Fruit fly (Drosophila melanogaster) whole organism, embryonic: ENCODE results near the gene CG13455.

Source experiments
- Bgb ChIP-seq: fragments of 200-800 bp; sonication (Bioruptor generic); IDR thresholded peaks from 2 replicates; pipeline ENCODE4 v1.3.6; 2022; ENCODE audit warnings: missing biosample characterization, missing genetic modification characterization; ENCODE audit not compliant: partially characterized antibody
- Blimp-1 ChIP-seq: fragments of 200-800 bp; sonication (Bioruptor generic); optimal IDR thresholded peaks from 3 replicates; lab custom pipeline; 2018; ENCODE audit warnings: missing biosample characterization, missing genetic modification characterization, mild to moderate bottlenecking, moderate library complexity, missing genetic modification reagents
- CG10565 ChIP-seq: fragments of 200-800 bp; sonication (Bioruptor generic); optimal IDR thresholded peaks from 3 replicates; lab custom pipeline; 2016; ENCODE audit warnings: missing biosample characterization, mild to moderate bottlenecking, missing genetic modification characterization
- CG10654 ChIP-seq: fragments of 200-800 bp; sonication (Bioruptor generic); optimal IDR thresholded peaks from 2 replicates; lab custom pipeline; 2016; ENCODE audit warnings: missing biosample characterization, missing genetic modification characterization
- CG10979 ChIP-seq: fragments of 200-800 bp; sonication (Bioruptor generic); optimal IDR thresholded peaks from 2 replicates; lab custom pipeline; 2018; ENCODE audit warnings: missing biosample characterization, mild to moderate bottlenecking, missing genetic modification characterization, moderate library complexity
- CG11560 ChIP-seq: fragments of 200-800 bp; sonication (Bioruptor generic); IDR thresholded peaks from 3 replicates; pipeline ENCODE4 v1.3.6; 2022; ENCODE audit warnings: missing biosample characterization, missing genetic modification characterization
- CG12299 ChIP-seq: fragments of 200-800 bp; sonication (Bioruptor generic); optimal IDR thresholded peaks from 2 replicates; lab custom pipeline; 2018; ENCODE audit warnings: missing biosample characterization, mild to moderate bottlenecking, missing genetic modification characterization
- CG12769 ChIP-seq: fragments of 200-800 bp; sonication (Bioruptor generic); optimal IDR thresholded peaks from 2 replicates; lab custom pipeline; 2019; ENCODE audit warnings: missing biosample characterization, mild to moderate bottlenecking, missing genetic modification characterization, moderate library complexity
- CG13894 ChIP-seq: fragments of 200-800 bp; sonication (Bioruptor generic); optimal IDR thresholded peaks from 3 replicates; lab custom pipeline; 2018; ENCODE audit warnings: missing biosample characterization, mild to moderate bottlenecking, missing genetic modification characterization, moderate library complexity
- CG15514 ChIP-seq: fragments of 200-800 bp; sonication (Bioruptor generic); optimal IDR thresholded peaks from 3 replicates; lab custom pipeline; 2017; ENCODE audit warnings: missing biosample characterization, missing genetic modification characterization, mild to moderate bottlenecking, moderate library complexity, missing genetic modification reagents
- CG16779 ChIP-seq: fragments of 200-800 bp; sonication (Bioruptor generic); IDR thresholded peaks from 2 replicates; pipeline ENCODE4 v1.3.6; 2022; ENCODE audit warnings: missing biosample characterization, missing genetic modification characterization
- CG17612 ChIP-seq: fragments of 200-800 bp; sonication (Bioruptor generic); IDR thresholded peaks from 2 replicates; pipeline ENCODE4 v1.3.6; 2022; ENCODE audit warnings: missing biosample characterization, missing genetic modification characterization
- CG18764 ChIP-seq: fragments of 200-800 bp; sonication (Bioruptor generic); optimal IDR thresholded peaks from 3 replicates; lab custom pipeline; 2016; ENCODE audit warnings: missing biosample characterization, missing genetic modification characterization
- CG2116 ChIP-seq: fragments of 200-800 bp; sonication (Bioruptor generic); optimal IDR thresholded peaks from 3 replicates; lab custom pipeline; 2018; ENCODE audit warnings: missing biosample characterization, mild to moderate bottlenecking, missing genetic modification characterization
- CG2202 ChIP-seq: fragments of 200-800 bp; sonication (Bioruptor generic); optimal IDR thresholded peaks from 2 replicates; lab custom pipeline; 2018; ENCODE audit warnings: missing biosample characterization, mild to moderate bottlenecking, missing genetic modification characterization
- CG34224 ChIP-seq: fragments of 200-800 bp; sonication (Bioruptor generic); IDR thresholded peaks from 3 replicates; pipeline ENCODE4 v1.3.6; 2022; ENCODE audit warnings: missing biosample characterization, missing genetic modification characterization; ENCODE audit not compliant: partially characterized antibody
- CG43689 ChIP-seq: fragments of 200-800 bp; sonication (Bioruptor generic); IDR thresholded peaks from 2 replicates; pipeline ENCODE4 v1.3.6; 2022; ENCODE audit warnings: missing biosample characterization, missing genetic modification characterization
- CG6765 ChIP-seq: fragments of 200-800 bp; sonication (Bioruptor generic); optimal IDR thresholded peaks from 3 replicates; lab custom pipeline; 2017; ENCODE audit warnings: missing biosample characterization, mild to moderate bottlenecking, missing genetic modification characterization
- CG7745 ChIP-seq: fragments of 200-800 bp; sonication (Bioruptor generic); optimal IDR thresholded peaks from 2 replicates; lab custom pipeline; 2018; ENCODE audit warnings: missing biosample characterization, mild to moderate bottlenecking, missing genetic modification characterization, moderate library complexity
- CG8281 ChIP-seq: fragments of 200-800 bp; sonication (Bioruptor generic); optimal IDR thresholded peaks from 2 replicates; lab custom pipeline; 2018; ENCODE audit warnings: missing biosample characterization, mild to moderate bottlenecking, missing genetic modification characterization, moderate library complexity
- CG8290 ChIP-seq, 3 experiments: fragments of 200-800 bp; sonication (Bioruptor generic); optimal IDR thresholded peaks; 2 replicates each; lab custom pipeline; 2016 to 2019; ENCODE audit warnings: missing biosample characterization in 3 of 3, missing genetic modification characterization in 3 of 3, mild to moderate bottlenecking in 2 of 3, moderate library complexity in 1 of 3
- CG8359 ChIP-seq: fragments of 200-800 bp; sonication (Bioruptor generic); optimal IDR thresholded peaks from 2 replicates; lab custom pipeline; 2017; ENCODE audit warnings: missing biosample characterization, mild to moderate bottlenecking, missing genetic modification characterization, borderline replicate concordance
- CG8478 ChIP-seq: fragments of >200 bp; optimal IDR thresholded peaks from 2 replicates; lab custom pipeline; 2018
- CrebB ChIP-seq: fragments of 200-800 bp; sonication (Bioruptor generic); optimal IDR thresholded peaks from 3 replicates; lab custom pipeline; 2018; ENCODE audit warnings: missing biosample characterization, mild to moderate bottlenecking, missing genetic modification characterization
- Gug ChIP-seq: fragments of 200-800 bp; sonication (Bioruptor generic); IDR thresholded peaks from 4 replicates; pipeline ENCODE4 v1.3.6; 2022; ENCODE audit warnings: missing biosample characterization, missing genetic modification characterization
- Hand ChIP-seq: fragments of 200-800 bp; sonication (Bioruptor generic); optimal IDR thresholded peaks from 2 replicates; lab custom pipeline; 2017; ENCODE audit warnings: mild to moderate bottlenecking, missing biosample characterization, missing genetic modification reagents, missing genetic modification characterization
- Meics ChIP-seq: fragments of 200-800 bp; sonication (Bioruptor generic); optimal IDR thresholded peaks from 2 replicates; lab custom pipeline; 2017; ENCODE audit warnings: missing biosample characterization, mild to moderate bottlenecking, missing genetic modification characterization
- NC2β ChIP-seq: fragments of 200-800 bp; sonication (Bioruptor generic); optimal IDR thresholded peaks from 2 replicates; lab custom pipeline; 2016; ENCODE audit warnings: missing biosample characterization, missing genetic modification characterization
- Neu2 ChIP-seq: fragments of 200-800 bp; sonication (Bioruptor generic); optimal IDR thresholded peaks from 3 replicates; lab custom pipeline; 2016; ENCODE audit warnings: missing biosample characterization, missing genetic modification characterization, borderline replicate concordance
- Optix ChIP-seq: fragments of 200-800 bp; sonication (Bioruptor generic); IDR thresholded peaks from 3 replicates; pipeline ENCODE4 v1.3.6; 2022; ENCODE audit warnings: missing biosample characterization, missing genetic modification characterization
- Ssrp ChIP-seq: fragments of 200-800 bp; sonication (Bioruptor generic); optimal IDR thresholded peaks from 2 replicates; lab custom pipeline; 2018; ENCODE audit warnings: missing biosample characterization, mild to moderate bottlenecking, missing genetic modification characterization, moderate library complexity
- amos ChIP-seq: fragments of 200-800 bp; sonication (Bioruptor generic); IDR thresholded peaks from 2 replicates; pipeline ENCODE4 v1.3.6; 2022; ENCODE audit warnings: missing biosample characterization, missing genetic modification characterization; ENCODE audit not compliant: partially characterized antibody
- ara ChIP-seq: fragments of 200-800 bp; sonication (Bioruptor generic); IDR thresholded peaks from 2 replicates; pipeline ENCODE4 v1.3.6; 2022; ENCODE audit warnings: missing biosample characterization, missing genetic modification characterization
- bbx ChIP-seq: fragments of 200-800 bp; sonication (Bioruptor generic); IDR thresholded peaks from 2 replicates; pipeline ENCODE4 v1.3.6; 2022; ENCODE audit warnings: missing biosample characterization, missing genetic modification characterization; ENCODE audit not compliant: partially characterized antibody
- bcd ChIP-seq: fragments of 200-800 bp; sonication (Bioruptor generic); optimal IDR thresholded peaks from 2 replicates; lab custom pipeline; 2017; ENCODE audit warnings: missing biosample characterization, mild to moderate bottlenecking, missing genetic modification characterization
- caup ChIP-seq: fragments of 200-800 bp; sonication (Bioruptor generic); optimal IDR thresholded peaks from 3 replicates; lab custom pipeline; 2017; ENCODE audit warnings: missing biosample characterization, mild to moderate bottlenecking, missing genetic modification characterization, moderate library complexity; ENCODE audit not compliant: severe bottlenecking
- ci ChIP-seq: fragments of 200-800 bp; sonication (Bioruptor generic); IDR thresholded peaks from 3 replicates; pipeline ENCODE4 v1.3.6; 2022; ENCODE audit warnings: missing biosample characterization, missing genetic modification characterization
- maf-S ChIP-seq: fragments of 200-800 bp; sonication (Bioruptor generic); optimal IDR thresholded peaks from 2 replicates; lab custom pipeline; 2016; ENCODE audit warnings: missing biosample characterization, missing genetic modification characterization
- nmo ChIP-seq: fragments of 200-800 bp; sonication (Bioruptor generic); optimal IDR thresholded peaks from 2 replicates; lab custom pipeline; 2018; ENCODE audit warnings: missing biosample characterization, mild to moderate bottlenecking, missing genetic modification characterization, moderate library complexity
- nom ChIP-seq: fragments of 200-800 bp; sonication (Bioruptor generic); optimal IDR thresholded peaks from 2 replicates; lab custom pipeline; 2017; ENCODE audit warnings: missing biosample characterization, missing genetic modification characterization, mild to moderate bottlenecking, moderate library complexity, missing genetic modification reagents
- oc ChIP-seq: fragments of 200-800 bp; sonication (Bioruptor generic); optimal IDR thresholded peaks from 2 replicates; lab custom pipeline; 2018; ENCODE audit warnings: missing biosample characterization, mild to moderate bottlenecking, missing genetic modification characterization, moderate library complexity
- pan ChIP-seq, 4 experiments: fragments of >200 bp in 3 of 4; fragments of 200-800 bp in 1 of 4; sonication (Bioruptor generic) in 1 of 4; optimal IDR thresholded peaks in 3 of 4; IDR thresholded peaks in 1 of 4; 2 replicates each; pipeline versions ENCODE4 v1.3.6 to Lab custom; 2017 to 2022; ENCODE audit warnings: missing biosample characterization in 2 of 4, missing genetic modification characterization in 2 of 4, mixed read lengths in 1 of 4
- pum ChIP-seq: fragments of 200-800 bp; sonication (Bioruptor generic); optimal IDR thresholded peaks from 2 replicates; lab custom pipeline; 2016; ENCODE audit warnings: missing biosample characterization, missing genetic modification characterization
- pzg ChIP-seq: fragments of 200-800 bp; sonication (Bioruptor generic); optimal IDR thresholded peaks from 3 replicates; lab custom pipeline; 2018; ENCODE audit warnings: missing biosample characterization, mild to moderate bottlenecking, missing genetic modification characterization, moderate library complexity
- ranshi ChIP-seq: fragments of 200-800 bp; sonication (Bioruptor generic); IDR thresholded peaks from 2 replicates; pipeline ENCODE4 v1.3.6; 2022; ENCODE audit warnings: missing biosample characterization, missing genetic modification characterization
- trem ChIP-seq: fragments of 200-800 bp; optimal IDR thresholded peaks from 3 replicates; lab custom pipeline; 2019; ENCODE audit warnings: missing biosample characterization, mild to moderate bottlenecking, missing genetic modification characterization, moderate library complexity
- yki ChIP-seq: fragments of >200 bp; optimal IDR thresholded peaks from 3 replicates; lab custom pipeline; 2018
- zfh2 ChIP-seq: fragments of 200-800 bp; sonication (Bioruptor generic); optimal IDR thresholded peaks from 2 replicates; lab custom pipeline; 2016; ENCODE audit warnings: missing biosample characterization, missing genetic modification characterization

CG13455 gene

dm6 chr3L:15508233-15508632 is 11.9 kb downstream of the CG13455 start, which contains the start of gene CG7841 (continued):
- TF ChIP-seq amos, result no peak
- peak; percentile 51 for TF ChIP-seq yki
- TF ChIP-seq caup (GFP tag; lab: Kevin White, UChicago), result peak; percentile 99
- TF ChIP-seq Ssrp (tag; lab: Kevin White, UChicago), result peak; percentile 95
- peak; percentile 99 for TF ChIP-seq Hand
- no peak for TF ChIP-seq CG34224 (GFP tag; lab: Robert Waterston, UW)
- peak; percentile 83; the same call in 1 of the 2 replicates for TF ChIP-seq CG17612
- peak; percentile 98 for TF ChIP-seq CG13894 (tag; lab: Kevin White, UChicago)
- peak; percentile 94 for TF ChIP-seq CG8290 (GFP tag; optimal IDR thresholded peaks at IDR 0.05; lab: Kevin White, UChicago)
- TF ChIP-seq CG8290 (tag; optimal IDR thresholded peaks at IDR 0.05; lab: Kevin White, UChicago), result peak; percentile 94 to 96
- TF ChIP-seq CrebB (tag; lab: Kevin White, UChicago), result peak; percentile 99
- peak; percentile 95 for TF ChIP-seq pum
- TF ChIP-seq Blimp-1 (GFP tag; lab: Kevin White, UChicago), result peak; percentile 97
- peak; percentile 95 for TF ChIP-seq CG15514 (GFP tag; lab: Kevin White, UChicago)
- peak; percentile 99 for TF ChIP-seq CG2202
- TF ChIP-seq zfh2, result peak; percentile 95
- TF ChIP-seq CG7745 (tag; lab: Kevin White, UChicago), result peak; percentile 77
- TF ChIP-seq nmo (GFP tag; lab: Kevin White, UChicago), result peak; percentile 98
- TF ChIP-seq CG43689 (GFP tag; lab: Robert Waterston, UW), result no peak; the same call in 1 of the 2 replicates
- TF ChIP-seq pan (optimal IDR thresholded peaks at IDR 0.05; lab: Kevin White, UChicago), result no peak
- TF ChIP-seq pan (GFP tag; optimal IDR thresholded peaks at IDR 0.05 in 1 of 2, IDR thresholded peaks at IDR 0.05 in 1 of 2), result peak in 1 of 2 experiments; percentile 97
- TF ChIP-seq CG10979 (tag; lab: Kevin White, UChicago), result peak; percentile 99
- no peak for TF ChIP-seq bbx (GFP tag; lab: Robert Waterston, UW)
- peak; percentile 98 for TF ChIP-seq NC2β
- TF ChIP-seq CG12769 (tag; lab: Kevin White, UChicago), result peak; percentile 98
- peak; percentile 75 for TF ChIP-seq Gug (GFP tag; lab: Robert Waterston, UW)
- TF ChIP-seq trem, result peak; percentile 97
- TF ChIP-seq Meics (GFP tag; lab: Kevin White, UChicago), result peak; percentile 98
- peak; percentile 98 for TF ChIP-seq CG6765 (GFP tag; lab: Kevin White, UChicago)
- peak; percentile 99 for TF ChIP-seq ci (GFP tag; lab: Robert Waterston, UW)
- peak; percentile 53 for TF ChIP-seq pzg
- TF ChIP-seq Neu2 (GFP tag; lab: Kevin White, UChicago), result peak; percentile 91
- TF ChIP-seq CG10565 (GFP tag; lab: Kevin White, UChicago), result peak; percentile 94
- peak; percentile 87 for TF ChIP-seq CG2116
- TF ChIP-seq Optix, result peak; percentile 94; the same call in 2 of the 3 replicates
- TF ChIP-seq CG10654 (GFP tag; lab: Kevin White, UChicago), result peak; percentile 96
- peak; percentile 89 for TF ChIP-seq CG8281 (tag; lab: Kevin White, UChicago)
- peak; percentile 99 for TF ChIP-seq CG12299
- TF ChIP-seq nom (GFP tag; lab: Kevin White, UChicago), result peak; percentile 98
- TF ChIP-seq CG18764 (GFP tag; lab: Kevin White, UChicago), result peak; percentile 94
- peak; percentile 97 for TF ChIP-seq oc (tag; lab: Kevin White, UChicago)
- TF ChIP-seq CG8359 (GFP tag; lab: Kevin White, UChicago), result peak; percentile 92
- peak; percentile 93 for TF ChIP-seq CG16779 (GFP tag; lab: Robert Waterston, UW)
- peak; percentile 96; the same call in 1 of the 2 replicates for TF ChIP-seq ranshi
- peak; percentile 96 for TF ChIP-seq bcd
- TF ChIP-seq CG8478, result no peak
- peak; percentile 94 for TF ChIP-seq maf-S (GFP tag; lab: Kevin White, UChicago)
- TF ChIP-seq Bgb (GFP tag; lab: Robert Waterston, UW), result no peak
- peak; percentile 96 for TF ChIP-seq ara (GFP tag; lab: Robert Waterston, UW)
- TF ChIP-seq CG11560 (tag; lab: Robert Waterston, UW), result no peak
